Fruit fly (Drosophila melanogaster): ENCODE results near the gene nAChRbeta2.

Gene nAChRbeta2

dm6 chr3R:24543676-24544277 is 28.9 kb upstream of the nAChRbeta2 start, which contains the start of gene Cftr (continued):
- TF ChIP-seq CG7745 (tag; optimal IDR thresholded peaks at IDR 0.05) (no peak), Sox100B (GFP tag; optimal IDR thresholded peaks at IDR 0.05) (no peak), crc (GFP tag; optimal IDR thresholded peaks at IDR 0.05) (peak; percentile 37), hb (GFP tag; IDR thresholded peaks at IDR 0.05; ENCODE audit: partially characterized antibody) (0 out of 3 replicates have a peak, but pooled peaks have one; percentile 23), gt (GFP tag; IDR thresholded peaks at IDR 0.05) (no peak), Hey (tag; optimal IDR thresholded peaks at IDR 0.05) (peak; percentile 47), sens (GFP tag) (peak; percentile 87), row (GFP tag; IDR thresholded peaks at IDR 0.05) (peak; percentile 43), CG17385 (GFP tag; optimal IDR thresholded peaks at IDR 0.05) (peak; percentile 45), Optix (GFP tag; IDR thresholded peaks at IDR 0.05) (no peak; the same call in 2 of the 3 replicates), zf30C (GFP tag; optimal IDR thresholded peaks at IDR 0.05) (no peak), HmgD (GFP tag; optimal IDR thresholded peaks at IDR 0.05) (peak; percentile 13), Kr (GFP tag; optimal IDR thresholded peaks at IDR 0.05) (no peak), Mad (GFP tag; optimal IDR thresholded peaks at IDR 0.05) (peak; percentile 22), Bteb2 (GFP tag; optimal IDR thresholded peaks at IDR 0.05) (peak; percentile 61), CG15073 (GFP tag; optimal IDR thresholded peaks at IDR 0.05) (no peak), CG16863 (GFP tag; optimal IDR thresholded peaks at IDR 0.05) (no peak), CG4404 (GFP tag; IDR thresholded peaks at IDR 0.05) (no peak), odd (GFP tag; optimal IDR thresholded peaks at IDR 0.05) (peak; percentile 16), CG12104 (GFP tag; optimal IDR thresholded peaks at IDR 0.05) (peak; percentile 44), sna (GFP tag; IDR thresholded peaks at IDR 0.05; ENCODE audit: partially characterized antibody) (peak; percentile 43; the same call in 1 of the 2 replicates), CG7786 (GFP tag; optimal IDR thresholded peaks at IDR 0.05) (peak; percentile 1), CG11504 (tag; optimal IDR thresholded peaks at IDR 0.05) (peak; percentile 66), Dp (GFP tag; optimal IDR thresholded peaks at IDR 0.05) (peak; percentile 51), NfI (GFP tag; optimal IDR thresholded peaks at IDR 0.05) (peak; percentile 57), Tbp (GFP tag; optimal IDR thresholded peaks at IDR 0.05) (no peak), dimm (GFP tag; IDR thresholded peaks at IDR 0.05) (no peak), her (GFP tag; optimal IDR thresholded peaks at IDR 0.05) (peak; percentile 66), CG6272 (GFP tag; IDR thresholded peaks at IDR 0.05) (no peak), pum (GFP tag; optimal IDR thresholded peaks at IDR 0.05) (peak; percentile 13), CkIIα-i1 (GFP tag; IDR thresholded peaks at IDR 0.05) (no peak), sens-2 (GFP tag; IDR thresholded peaks at IDR 0.05) (peak; percentile 47), CG7928 (GFP tag; optimal IDR thresholded peaks at IDR 0.05) (peak; percentile 25), Adf1 (GFP tag; IDR thresholded peaks at IDR 0.05) (peak; percentile 9; the same call in 1 of the 2 replicates), CG9215 (GFP tag; IDR thresholded peaks at IDR 0.05) (no peak), CG18619 (GFP tag; optimal IDR thresholded peaks at IDR 0.05) (no peak), Sin3A (optimal IDR thresholded peaks at IDR 0.05) (no peak), Six4 (GFP tag; optimal IDR thresholded peaks at IDR 0.05) (no peak), CG15696 (tag; optimal IDR thresholded peaks at IDR 0.05) (no peak), psq (GFP tag; optimal IDR thresholded peaks at IDR 0.05) (no peak), CG15514 (GFP tag; optimal IDR thresholded peaks at IDR 0.05) (peak; percentile 76), D19B (GFP tag; optimal IDR thresholded peaks at IDR 0.05) (no peak), CG17186 (GFP tag; optimal IDR thresholded peaks at IDR 0.05) (no peak), seq (GFP tag; IDR thresholded peaks at IDR 0.05) (no peak), CG11560 (tag; IDR thresholded peaks at IDR 0.05) (no peak), dm (GFP tag; optimal IDR thresholded peaks at IDR 0.05) (peak; percentile 46), Side (GFP tag; optimal IDR thresholded peaks at IDR 0.05) (peak; percentile 49), CG1529 (GFP tag; optimal IDR thresholded peaks at IDR 0.05) (no peak), CrebB (tag; optimal IDR thresholded peaks at IDR 0.05) (peak; percentile 45), CG10321 (GFP tag; IDR thresholded peaks at IDR 0.05) (no peak), CG12769 (tag; optimal IDR thresholded peaks at IDR 0.05) (peak; percentile 82), CG11247 (GFP tag; IDR thresholded peaks at IDR 0.05) (peak; percentile 46)
